Worm (Caenorhabditis elegans): ENCODE results near the gene sra-12.

DNA sequence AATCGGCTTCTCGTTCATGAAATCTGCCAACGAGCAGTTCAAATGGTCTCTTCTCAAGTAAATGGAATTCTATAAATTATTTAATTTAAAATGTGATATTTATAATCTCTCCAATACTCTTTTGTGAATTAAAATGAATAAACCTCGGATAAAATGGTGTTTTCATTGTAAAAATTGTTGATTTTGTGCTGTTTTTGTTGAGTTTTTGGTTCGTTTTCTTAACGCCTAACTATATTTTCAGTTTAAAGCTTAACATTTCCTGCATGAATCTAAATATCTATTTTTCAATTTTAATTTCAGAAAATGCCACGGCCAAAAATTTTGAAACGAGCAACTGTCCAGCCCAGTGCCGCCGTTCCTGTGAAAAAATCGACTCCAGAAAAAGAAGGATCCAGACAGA is 30.6 kb downstream of the sra-12 start, which contains the start of gene orc-2:
- TF ChIP-seq ama-1 (optimal IDR thresholded peaks at IDR 0.05): no peak
- no peak for TF ChIP-seq ets-7 (tag; optimal IDR thresholded peaks at IDR 0.05)
- no peak for TF ChIP-seq flt-1 (GFP tag; IDR thresholded peaks at IDR 0.05)
- no peak for TF ChIP-seq sea-1 (GFP tag; conservative IDR thresholded peaks at IDR 0.05)
- no peak for TF ChIP-seq B0310.2 (tag; optimal IDR thresholded peaks at IDR 0.05)
- no peak for TF ChIP-seq hnd-1 (tag; optimal IDR thresholded peaks at IDR 0.05)
- TF ChIP-seq hmbx-1 (tag; optimal IDR thresholded peaks at IDR 0.05): no peak
